Worm (Caenorhabditis elegans): ENCODE data around the gene srh-167.
A peak's percentile ranks its signal among the peaks of the same experiment; 100 is the strongest.

srh-167 gene

ce11 chrV:16361350-16361749 lies 27.8 kb downstream of the srh-167 start:
- TF ChIP-seq nfyb-1 (GFP tag; IDR thresholded peaks at IDR 0.05) (peak; percentile 98), attf-6 (GFP tag; IDR thresholded peaks at IDR 0.05) (no peak), ztf-3 (GFP tag; optimal IDR thresholded peaks at IDR 0.05) (no peak), dox-1 (GFP tag; IDR thresholded peaks at IDR 0.05) (no peak), tlf-1 (GFP tag; optimal IDR thresholded peaks at IDR 0.05) (no peak), ztf-6 (GFP tag; IDR thresholded peaks at IDR 0.05) (no peak), T26A5.8 (tag; optimal IDR thresholded peaks at IDR 0.05) (no peak)

ce11 chrV:16367575-16367974 lies 34.1 kb downstream of the srh-167 start, which contains the start of gene W08G11.3:
Gene W08G11.3 (plus strand): TSS chrV:16367681.
- TF ChIP-seq Y56A3A.18 (GFP tag; IDR thresholded peaks at IDR 0.05) (0 out of 2 replicates have a peak, but pooled peaks have one; percentile 42), F10E7.11 (tag; optimal IDR thresholded peaks at IDR 0.05) (no peak), hlh-26 (GFP tag; conservative IDR thresholded peaks at IDR 0.05) (no peak), ceh-27 (GFP tag; optimal IDR thresholded peaks at IDR 0.05) (no peak), pha-4 (tag; optimal IDR thresholded peaks at IDR 0.05) (no peak), ama-1 (optimal IDR thresholded peaks at IDR 0.05) (no peak), ama-1 (GFP tag; optimal IDR thresholded peaks at IDR 0.05) (no peak), B0336.3 (GFP tag; IDR thresholded peaks at IDR 0.05) (peak; percentile 21; the same call in 1 of the 2 replicates), madf-8 (GFP tag; conservative IDR thresholded peaks at IDR 0.05) (no peak), ztf-26 (tag; optimal IDR thresholded peaks at IDR 0.05) (no peak), lag-1 (GFP tag; IDR thresholded peaks at IDR 0.05) (no peak), Y95B8A.8 (GFP tag; IDR thresholded peaks at IDR 0.05) (0 out of 2 replicates have a peak, but pooled peaks have one; percentile 25), lsl-1 (GFP tag; optimal IDR thresholded peaks at IDR 0.05) (no peak), attf-3 (GFP tag; conservative IDR thresholded peaks at IDR 0.05) (no peak), nfyb-1 (GFP tag; IDR thresholded peaks at IDR 0.05) (0 out of 2 replicates have a peak, but pooled peaks have one; percentile 14), let-607 (tag; optimal IDR thresholded peaks at IDR 0.05) (no peak), F22D6.2 (tag; optimal IDR thresholded peaks at IDR 0.05) (no peak), F49E8.2 (tag; optimal IDR thresholded peaks at IDR 0.05; ENCODE audit: insufficient read depth) (no peak), gei-17 (GFP tag; optimal IDR thresholded peaks at IDR 0.05) (no peak), F33H1.4 (GFP tag; IDR thresholded peaks at IDR 0.05) (no peak), B0019.2 (GFP tag; conservative IDR thresholded peaks at IDR 0.05) (0 out of 2 replicates have a peak, but pooled peaks have one; percentile 34), dpl-1 (GFP tag; optimal IDR thresholded peaks at IDR 0.05) (no peak)

ce11 chrV:16368143-16368542 lies 34.6 kb downstream of the srh-167 start:
- TF ChIP-seq hlh-12 (tag; optimal IDR thresholded peaks at IDR 0.05): no peak
- no peak for TF ChIP-seq Y56A3A.18 (GFP tag; IDR thresholded peaks at IDR 0.05)
- TF ChIP-seq Y53F4B.3 (GFP tag; IDR thresholded peaks at IDR 0.05): no peak
- TF ChIP-seq lin-54 (GFP tag; optimal IDR thresholded peaks at IDR 0.05): no peak

- TF ChIP-seq nhr-90 (tag; optimal IDR thresholded peaks at IDR 0.05) (peak; percentile 95), rcor-1 (GFP tag; IDR thresholded peaks at IDR 0.05) (peak; percentile 72), nfyb-1 (GFP tag; IDR thresholded peaks at IDR 0.05) (peak; percentile 88), efl-1 (GFP tag; optimal IDR thresholded peaks at IDR 0.05) (peak; percentile 12), sdz-38 (tag; optimal IDR thresholded peaks at IDR 0.05) (no peak), F57C9.4 (tag; optimal IDR thresholded peaks at IDR 0.05) (peak; percentile 61), tbx-9 (tag; optimal IDR thresholded peaks at IDR 0.05; ENCODE audit: borderline replicate concordance) (no peak), gei-17 (GFP tag; optimal IDR thresholded peaks at IDR 0.05) (peak; percentile 45), sea-2 (GFP tag; IDR thresholded peaks at IDR 0.05) (0 out of 2 replicates have a peak, but pooled peaks have one; percentile 29), him-1 (tag; optimal IDR thresholded peaks at IDR 0.05) (peak; percentile 85), hlh-26 (GFP tag; conservative IDR thresholded peaks at IDR 0.05) (no peak), B0336.3 (GFP tag; IDR thresholded peaks at IDR 0.05) (peak; percentile 92), rec-8 (tag; optimal IDR thresholded peaks at IDR 0.05) (peak; percentile 81 to 89), F10E7.11 (tag; optimal IDR thresholded peaks at IDR 0.05) (peak; percentile 78), Y79H2A.3 (GFP tag; conservative IDR thresholded peaks at IDR 0.05) (0 out of 2 replicates have a peak, but pooled peaks have one; percentile 58), die-1 (tag; optimal IDR thresholded peaks at IDR 0.05) (peak; percentile 94), ceh-40 (GFP tag; IDR thresholded peaks at IDR 0.05) (no peak), hrde-1 (tag; optimal IDR thresholded peaks at IDR 0.05; ENCODE audit: borderline replicate concordance) (peak; percentile 89), mel-28 (tag; optimal IDR thresholded peaks at IDR 0.05; ENCODE audit: borderline replicate concordance) (peak; percentile 50)
These were observed 36.5 kb downstream of the srh-167 start for ce11 chrV:16370039-16370438.

Data from whole organism, young adult.